Worm (Caenorhabditis elegans) whole organism, midembryonic: ENCODE measurements around the gene W08G11.1.
A peak's percentile ranks its signal among the peaks of the same experiment; 100 is the strongest.
"Not testable (repeated sequence)": the region's sequence is repeated elsewhere in the genome, so short reads cannot be mapped to it uniquely, and the experiment has no call there.

Experiments
- T22C8.4 ChIP-seq: fragments of 200-800 bp; sonication (Bioruptor generic); IDR thresholded peaks from 2 replicates; pipeline ENCODE4 v1.3.6; 2022; ENCODE audit warnings: missing genetic modification characterization, missing compliant biosample characterization
- cog-1 ChIP-seq: sonication (generic microtip); optimal IDR thresholded peaks from 2 replicates; lab custom pipeline; 2016; ENCODE audit warnings: missing genetic modification characterization, missing compliant biosample characterization
- flt-1 ChIP-seq: fragments of 200-800 bp; sonication (Bioruptor generic); IDR thresholded peaks from 2 replicates; pipeline ENCODE4 v1.3.6; 2022; ENCODE audit warnings: missing genetic modification characterization, missing compliant biosample characterization
- klf-2 ChIP-seq: fragments of 200-800 bp; sonication (Bioruptor generic); conservative IDR thresholded peaks from 2 replicates; pipeline ENCODE4 v1.3.6; 2022; ENCODE audit warnings: missing genetic modification reagents, missing genetic modification characterization, missing compliant biosample characterization
- med-1 ChIP-seq: sonication (generic microtip); optimal IDR thresholded peaks from 2 replicates; lab custom pipeline; 2017; ENCODE audit warnings: missing genetic modification characterization, mild to moderate bottlenecking, missing compliant biosample characterization, antibody characterized with exemption, missing genetic modification reagents; ENCODE audit not compliant: insufficient read depth
- ref-1 ChIP-seq: fragments of 200-800 bp; sonication (Bioruptor generic); conservative IDR thresholded peaks from 2 replicates; pipeline ENCODE4 v1.3.6; 2022; ENCODE audit warnings: missing genetic modification reagents, missing genetic modification characterization, missing compliant biosample characterization
- tab-1 ChIP-seq: fragments of 200-800 bp; sonication (Bioruptor generic); IDR thresholded peaks from 2 replicates; pipeline ENCODE4 v1.3.6; 2022; ENCODE audit warnings: missing genetic modification characterization, missing compliant biosample characterization
- ztf-23 ChIP-seq: fragments of 200-800 bp; sonication (Bioruptor generic); IDR thresholded peaks from 2 replicates; pipeline ENCODE4 v1.3.6; 2022; ENCODE audit warnings: missing genetic modification reagents, missing genetic modification characterization, missing compliant biosample characterization
- ztf-29 ChIP-seq: fragments of 200-800 bp; sonication (Bioruptor generic); IDR thresholded peaks from 2 replicates; pipeline ENCODE4 v1.3.6; 2022; ENCODE audit warnings: missing genetic modification reagents, missing genetic modification characterization, missing compliant biosample characterization

W08G11.1 gene

DNA sequence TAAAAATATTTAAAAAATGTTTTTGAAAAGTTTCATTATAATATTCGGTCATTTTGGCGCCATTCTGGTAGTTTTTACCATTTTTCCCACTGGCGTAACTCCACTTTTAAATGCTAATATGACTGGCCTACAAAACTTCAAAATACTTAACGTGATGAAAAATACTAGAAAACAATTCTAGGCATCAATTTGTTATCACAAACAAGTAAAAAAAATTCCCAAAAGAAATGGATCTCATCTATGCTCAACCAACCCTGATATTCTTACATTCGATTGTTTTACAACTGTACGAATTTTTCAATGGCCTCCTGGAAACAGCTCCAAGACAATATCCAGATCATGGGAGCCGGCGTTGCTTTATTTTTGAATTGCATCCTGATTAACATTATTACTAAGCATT lies 31.9 kb upstream of the W08G11.1 start, which contains the start of gene str-214:
TSS of gene str-214 (plus strand) at position 301 of the 400 bp plus-strand sequence.
- no peak for TF ChIP-seq med-1 (GFP tag; lab: Kevin White, UChicago)
- no peak for TF ChIP-seq T22C8.4
- no peak for TF ChIP-seq ref-1 (GFP tag; lab: Robert Waterston, UW)
- TF ChIP-seq ztf-23 (GFP tag; lab: Robert Waterston, UW): no peak
- no peak for TF ChIP-seq flt-1
- no peak for TF ChIP-seq tab-1
- no peak for TF ChIP-seq cog-1 (tag; lab: Kevin White, UChicago)
- TF ChIP-seq klf-2: no peak
- TF ChIP-seq ztf-29 (GFP tag; lab: Robert Waterston, UW): no peak

DNA sequence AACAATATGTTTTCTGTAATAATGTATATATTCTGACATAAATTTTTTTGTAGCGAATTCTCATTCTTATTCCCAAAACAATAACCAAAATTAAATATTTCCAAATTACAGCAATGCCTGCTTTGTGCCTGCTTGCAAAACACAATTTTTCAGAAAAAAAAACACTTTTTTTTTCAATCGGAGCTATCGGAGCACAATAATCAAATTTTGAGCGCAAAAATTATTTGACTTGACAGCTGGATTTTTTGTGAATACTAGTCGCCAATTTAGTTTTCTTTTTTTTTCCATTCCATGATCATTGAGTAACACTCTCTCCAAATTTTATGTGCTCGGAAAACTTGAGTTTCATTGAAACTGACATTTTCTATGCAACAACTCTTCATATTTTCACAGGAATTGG lies 29.6 kb upstream of the W08G11.1 start, which contains the start of gene srh-180:
TSS of gene srh-180 (plus strand) at position 301 of the 400 bp plus-strand sequence.
- TF ChIP-seq med-1 (GFP tag; lab: Kevin White, UChicago): no peak
- TF ChIP-seq tab-1: no peak
- TF ChIP-seq flt-1: no peak
- TF ChIP-seq klf-2: no peak
- TF ChIP-seq ztf-29 (GFP tag; lab: Robert Waterston, UW): no peak
- TF ChIP-seq ztf-23 (GFP tag; lab: Robert Waterston, UW): no peak
- TF ChIP-seq ref-1 (GFP tag; lab: Robert Waterston, UW): no peak
- TF ChIP-seq cog-1 (tag; lab: Kevin White, UChicago): no peak
- TF ChIP-seq T22C8.4: no peak

DNA sequence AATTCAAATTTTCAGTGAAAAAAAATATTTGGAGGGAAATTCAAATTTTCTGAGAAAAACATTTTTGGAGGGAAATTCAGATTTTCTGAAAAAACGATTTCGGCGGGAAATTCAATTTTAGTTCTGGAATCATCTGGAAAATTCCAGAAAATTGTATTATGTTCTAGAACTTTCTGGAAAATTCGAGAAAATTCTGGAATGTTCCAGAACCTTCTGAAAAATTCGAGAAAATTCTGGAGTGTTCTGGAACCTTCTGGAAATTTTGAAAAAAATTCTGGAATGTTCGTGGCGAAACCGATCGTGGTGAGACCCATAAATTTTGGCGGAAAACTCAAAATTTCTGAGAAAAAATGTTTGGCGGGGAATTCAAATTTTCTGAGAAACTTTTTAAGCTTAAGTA lies 24.7 kb upstream of the W08G11.1 start:
- no peak for TF ChIP-seq cog-1 (tag; lab: Kevin White, UChicago)
- no peak for TF ChIP-seq klf-2
- TF ChIP-seq tab-1: no peak
- TF ChIP-seq med-1 (GFP tag; lab: Kevin White, UChicago): no peak
- TF ChIP-seq T22C8.4: no peak

DNA sequence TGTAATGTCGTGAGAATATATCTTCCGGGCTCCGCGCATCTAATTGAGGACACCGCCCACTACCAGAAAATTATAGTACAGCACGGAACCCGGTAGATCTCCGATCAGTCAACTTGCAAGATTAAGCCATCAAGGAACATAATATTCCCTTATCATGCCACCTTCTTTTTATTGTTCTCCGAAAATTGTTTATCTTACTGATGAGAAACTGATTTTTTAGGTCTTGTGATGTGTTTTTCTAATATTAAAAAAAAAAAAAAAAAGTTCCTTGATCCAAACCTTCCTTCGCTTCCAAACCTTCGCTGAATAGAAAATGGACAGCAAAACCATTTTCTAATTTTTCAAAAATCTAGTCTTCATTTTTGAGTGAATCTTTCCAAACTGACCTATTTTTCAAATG lies 18.0 kb upstream of the W08G11.1 start, which contains the start of gene F57G8.7:
TSS of gene F57G8.7 (plus strand) at position 301 of the 400 bp plus-strand sequence.
- no peak for TF ChIP-seq tab-1
- no peak for TF ChIP-seq ref-1 (GFP tag; lab: Robert Waterston, UW)
- TF ChIP-seq ztf-29 (GFP tag; lab: Robert Waterston, UW): no peak
- TF ChIP-seq flt-1: no peak
- TF ChIP-seq ztf-23 (GFP tag; lab: Robert Waterston, UW): no peak
- TF ChIP-seq T22C8.4: no peak
- no peak for TF ChIP-seq cog-1 (tag; lab: Kevin White, UChicago)
- no peak for TF ChIP-seq med-1 (GFP tag; lab: Kevin White, UChicago)
- no peak for TF ChIP-seq klf-2

DNA sequence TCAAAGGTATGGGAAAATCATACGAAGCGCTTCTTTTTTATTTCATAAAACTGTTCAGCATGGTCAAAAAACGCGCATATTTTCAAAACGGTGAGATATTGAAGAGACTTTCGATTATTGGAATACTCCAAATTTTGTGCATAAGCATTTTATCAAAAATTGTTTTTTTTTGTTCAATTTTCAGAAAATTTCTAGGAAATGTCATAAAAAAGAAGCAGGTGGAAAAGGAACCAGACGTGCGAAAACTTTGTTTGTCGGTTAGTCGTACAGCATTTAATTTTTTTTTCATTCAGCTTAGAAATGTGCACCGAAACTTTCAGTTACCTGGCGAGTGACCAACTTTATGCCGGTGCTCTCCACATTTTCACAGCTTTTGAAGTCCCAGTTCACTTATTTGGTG lies 13.4 kb upstream of the W08G11.1 start, which contains the start of gene srh-167:
TSS of gene srh-167 (plus strand) at position 301 of the 400 bp plus-strand sequence.
- no peak for TF ChIP-seq tab-1
- no peak for TF ChIP-seq ztf-23 (GFP tag; lab: Robert Waterston, UW)
- no peak for TF ChIP-seq klf-2
- TF ChIP-seq cog-1 (tag; lab: Kevin White, UChicago): no peak
- TF ChIP-seq flt-1: no peak
- no peak for TF ChIP-seq T22C8.4
- no peak for TF ChIP-seq ref-1 (GFP tag; lab: Robert Waterston, UW)
- no peak for TF ChIP-seq ztf-29 (GFP tag; lab: Robert Waterston, UW)
- TF ChIP-seq med-1 (GFP tag; lab: Kevin White, UChicago): no peak

DNA sequence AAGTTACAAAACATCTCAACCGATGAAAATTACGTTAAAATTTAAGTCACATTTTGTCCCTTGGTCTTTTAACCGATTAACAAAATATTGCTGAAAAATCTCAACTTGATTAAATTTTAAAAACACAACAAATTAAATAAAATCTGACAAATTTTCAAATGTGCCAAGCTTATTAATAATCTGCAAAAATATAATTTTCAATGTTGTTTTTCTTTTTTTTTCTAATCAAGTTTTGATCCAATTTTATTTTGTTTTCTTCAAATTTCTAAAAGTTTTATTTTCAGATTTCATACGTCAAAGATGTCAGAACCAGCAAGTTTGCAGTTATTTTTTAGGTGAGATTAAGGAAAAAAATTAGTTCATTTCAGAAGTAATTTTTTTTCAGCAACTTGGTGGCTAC lies 10.5 kb upstream of the W08G11.1 start, which contains the start of gene srw-87:
TSS of gene srw-87 (plus strand) at position 301 of the 400 bp plus-strand sequence.
- TF ChIP-seq T22C8.4: no peak
- no peak for TF ChIP-seq klf-2

DNA sequence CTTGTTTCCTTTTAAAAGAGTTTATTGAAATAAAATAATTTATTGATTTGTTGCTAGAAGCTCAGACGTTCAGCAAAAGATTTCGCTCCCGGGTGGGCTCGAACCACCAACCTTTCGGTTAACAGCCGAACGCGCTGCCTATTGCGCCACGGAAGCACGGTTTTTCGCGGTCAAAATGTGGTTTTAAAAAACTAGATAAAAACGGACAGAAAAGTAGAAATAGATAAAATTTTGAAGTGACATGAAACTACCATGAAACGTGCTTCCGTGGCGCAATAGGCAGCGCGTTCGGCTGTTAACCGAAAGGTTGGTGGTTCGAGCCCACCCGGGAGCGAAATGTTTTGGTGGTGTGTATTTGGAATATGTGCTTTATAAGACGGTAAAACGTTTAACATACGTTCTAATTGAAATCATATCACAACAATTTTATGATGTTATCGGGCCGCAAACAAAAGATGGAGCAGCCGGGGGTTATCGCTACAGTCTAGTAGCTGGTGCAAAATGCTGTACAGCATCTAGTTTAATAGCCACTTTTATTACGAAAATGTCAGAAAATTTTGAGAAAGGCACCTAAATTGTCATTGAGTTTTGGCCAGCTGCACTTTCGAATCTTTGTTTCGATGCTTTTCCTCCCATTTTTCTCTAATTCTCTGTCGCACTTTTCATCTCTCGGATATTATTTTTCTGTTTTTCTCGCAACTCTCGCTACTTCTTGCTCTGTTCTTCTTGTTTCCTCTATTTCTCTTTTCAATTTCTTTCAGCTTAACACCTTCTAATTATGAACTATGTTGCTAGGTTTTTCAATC lies 8.4 kb upstream of the W08G11.1 start, which contains the start of gene slc-9B.2:
TSS of gene slc-9B.2 (plus strand) at position 756 of the 806 bp plus-strand sequence.
- not testable (repeated sequence) for TF ChIP-seq klf-2; med-1 (GFP tag; lab: Kevin White, UChicago); T22C8.4

DNA sequence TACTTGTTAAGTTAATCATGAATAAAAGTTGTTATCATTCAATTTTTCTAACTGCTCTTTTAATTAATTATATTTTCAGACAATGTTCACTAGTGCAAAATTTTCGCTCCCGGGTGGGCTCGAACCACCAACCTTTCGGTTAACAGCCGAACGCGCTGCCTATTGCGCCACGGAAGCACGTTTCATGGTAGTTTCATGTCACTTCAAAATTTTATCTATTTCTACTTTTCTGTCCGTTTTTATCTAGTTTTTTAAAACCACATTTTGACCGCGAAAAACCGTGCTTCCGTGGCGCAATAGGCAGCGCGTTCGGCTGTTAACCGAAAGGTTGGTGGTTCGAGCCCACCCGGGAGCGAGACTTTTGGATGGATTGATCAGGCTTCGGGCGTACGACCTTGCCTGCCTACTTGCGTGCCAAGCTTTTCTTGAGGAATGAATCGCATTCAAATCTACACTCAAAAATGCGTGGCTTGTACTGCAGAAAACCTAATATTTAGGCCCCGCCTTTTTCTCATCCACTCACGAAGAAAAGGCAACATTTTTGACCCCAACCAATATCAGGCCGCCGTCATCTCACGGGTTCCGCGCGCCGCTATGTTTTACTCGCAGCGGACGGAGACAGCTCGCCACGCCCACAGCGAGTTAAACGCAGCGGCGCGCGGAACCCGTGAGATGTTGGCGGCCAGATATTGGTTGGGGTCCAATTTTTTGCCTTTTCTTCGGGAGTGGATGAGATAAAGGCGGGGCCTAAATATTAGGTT lies 5.2 kb upstream of the W08G11.1 start:
- TF ChIP-seq klf-2: 0 out of 2 replicates have a peak, but pooled peaks have one; percentile 43

DNA sequence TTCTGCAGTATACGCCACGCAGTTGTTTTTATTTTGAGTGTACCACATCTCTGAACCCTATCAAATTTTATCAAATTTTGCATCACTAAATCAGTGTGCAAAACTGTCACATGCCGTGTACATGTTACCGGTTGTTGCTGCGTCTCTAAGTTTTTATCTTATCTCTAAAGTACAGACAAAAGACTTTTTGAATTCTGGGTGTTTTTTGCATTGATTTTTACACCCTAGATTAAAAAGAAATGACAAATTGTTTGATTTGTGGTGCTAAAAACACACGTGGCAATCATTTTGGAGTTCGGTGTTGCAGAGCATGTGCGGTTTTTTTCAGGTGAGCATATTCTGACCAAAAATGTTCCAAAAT lies 4.6 kb upstream of the W08G11.1 start, which contains the start of gene nhr-193:
TSS of gene nhr-193 (plus strand) at position 51 of the 361 bp plus-strand sequence.
- TF ChIP-seq cog-1 (tag; lab: Kevin White, UChicago): no peak
- TF ChIP-seq tab-1: no peak
- no peak for TF ChIP-seq ztf-23 (GFP tag; lab: Robert Waterston, UW)
- no peak for TF ChIP-seq klf-2
- TF ChIP-seq ref-1 (GFP tag; lab: Robert Waterston, UW): no peak
- TF ChIP-seq T22C8.4: no peak
- no peak for TF ChIP-seq med-1 (GFP tag; lab: Kevin White, UChicago)
- no peak for TF ChIP-seq flt-1
- TF ChIP-seq ztf-29 (GFP tag; lab: Robert Waterston, UW): no peak

DNA sequence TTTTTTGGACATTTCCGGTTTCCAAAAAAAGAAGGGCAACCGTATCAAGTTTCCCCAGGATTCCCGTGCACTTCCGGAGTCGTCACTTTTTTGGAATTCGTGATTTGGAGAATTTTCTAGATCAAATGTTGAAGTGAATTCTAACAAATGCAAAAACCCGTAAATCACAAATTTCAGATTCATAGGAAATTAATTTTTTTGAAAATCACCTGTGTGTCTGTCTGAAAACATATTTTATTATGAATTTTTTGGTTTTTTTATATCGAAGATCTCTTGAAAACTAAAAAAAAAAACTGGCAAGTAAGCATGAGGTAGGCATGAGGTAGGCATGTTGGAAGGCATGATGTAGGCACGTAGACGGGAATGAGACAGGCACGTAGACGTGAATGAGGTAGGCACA lies 3.2 kb downstream of the W08G11.1 start:
- no peak for TF ChIP-seq med-1 (GFP tag; lab: Kevin White, UChicago)
- TF ChIP-seq ztf-23 (GFP tag; lab: Robert Waterston, UW): no peak
